Worm (Caenorhabditis elegans) whole organism, mixed stage, embryonic: ENCODE results near the gene acc-4.
"Not testable (repeated sequence)": the region's sequence is repeated elsewhere in the genome, so short reads cannot be mapped to it uniquely, and the experiment has no call there.

Experiments
- ces-1 ChIP-seq: fragments of 150-350 bp; optimal IDR thresholded peaks from 2 replicates; lab custom pipeline; 2014; ENCODE audit warnings: missing biosample characterization, missing genetic modification reagents, missing genetic modification characterization
- elt-1 ChIP-seq: sonication (generic microtip); optimal IDR thresholded peaks from 2 replicates; lab custom pipeline; 2017; ENCODE audit warnings: missing genetic modification characterization, mild to moderate bottlenecking, missing compliant biosample characterization, antibody characterized with exemption, moderate library complexity, borderline replicate concordance; ENCODE audit not compliant: insufficient read depth
- hlh-1 ChIP-seq: fragments of 150-350 bp; optimal IDR thresholded peaks from 2 replicates; lab custom pipeline; 2014; ENCODE audit warnings: missing biosample characterization, missing genetic modification reagents, missing genetic modification characterization
- lin-13 ChIP-seq: fragments of 150-350 bp; optimal IDR thresholded peaks from 2 replicates; lab custom pipeline; 2014; ENCODE audit warnings: missing biosample characterization, missing genetic modification characterization
- lsy-2 ChIP-seq: fragments of 150-350 bp; optimal IDR thresholded peaks from 2 replicates; lab custom pipeline; 2014; ENCODE audit warnings: missing biosample characterization, missing genetic modification characterization
- nhr-12 ChIP-seq: fragments of 150-350 bp; optimal IDR thresholded peaks from 2 replicates; lab custom pipeline; 2014; ENCODE audit warnings: missing biosample characterization, missing genetic modification characterization
- nhr-237 ChIP-seq: fragments of 150-350 bp; optimal IDR thresholded peaks from 2 replicates; lab custom pipeline; 2014; ENCODE audit warnings: missing biosample characterization, missing genetic modification characterization
- nhr-76 ChIP-seq: sonication (generic microtip); optimal IDR thresholded peaks from 2 replicates; lab custom pipeline; 2017; ENCODE audit warnings: missing biosample characterization, missing genetic modification characterization
- snpc-4 ChIP-seq: fragments of 150-350 bp; optimal IDR thresholded peaks from 2 replicates; lab custom pipeline; 2014; ENCODE audit warnings: missing biosample characterization, missing genetic modification characterization
- sptf-1 ChIP-seq: sonication (generic microtip); optimal IDR thresholded peaks from 2 replicates; lab custom pipeline; 2017; ENCODE audit warnings: mild to moderate bottlenecking, missing genetic modification characterization, moderate library complexity, missing compliant biosample characterization
- ztf-11 ChIP-seq: fragments of 150-350 bp; optimal IDR thresholded peaks from 2 replicates; lab custom pipeline; 2014; ENCODE audit warnings: missing biosample characterization, missing genetic modification characterization

DNA sequence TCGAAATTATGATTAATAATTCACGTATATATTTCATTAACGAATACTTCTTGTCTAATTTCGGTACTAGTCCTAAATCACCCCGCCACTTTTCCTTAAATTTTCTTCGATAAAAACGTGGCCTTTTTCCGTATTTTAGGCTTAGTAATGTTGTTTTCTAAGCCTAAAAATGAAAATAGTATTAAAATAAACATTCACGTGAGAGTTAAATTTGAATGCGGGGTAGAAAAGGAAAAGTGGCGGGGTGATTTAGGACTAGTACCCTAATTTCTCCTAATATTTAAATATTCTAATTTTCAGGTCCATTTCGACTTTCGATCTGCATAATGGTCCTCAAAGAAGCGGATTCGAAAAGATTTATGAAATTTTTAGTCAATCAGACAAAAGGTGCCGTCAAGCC lies 15.0 kb upstream of the acc-4 start, which contains the start of gene T28A8.6:
- TF ChIP-seq lin-13 (tag; lab: Kevin White, UChicago); elt-1 (tag; lab: Kevin White, UChicago); lsy-2 (tag; lab: Kevin White, UChicago); nhr-12; ztf-11 (tag; lab: Kevin White, UChicago); ces-1; nhr-76; sptf-1; hlh-1 (tag; lab: Kevin White, UChicago); snpc-4 (tag; lab: Kevin White, UChicago); nhr-237: not testable (repeated sequence)
